Fruit fly (Drosophila melanogaster): ENCODE data around the gene prt.

Gene prt

DNA sequence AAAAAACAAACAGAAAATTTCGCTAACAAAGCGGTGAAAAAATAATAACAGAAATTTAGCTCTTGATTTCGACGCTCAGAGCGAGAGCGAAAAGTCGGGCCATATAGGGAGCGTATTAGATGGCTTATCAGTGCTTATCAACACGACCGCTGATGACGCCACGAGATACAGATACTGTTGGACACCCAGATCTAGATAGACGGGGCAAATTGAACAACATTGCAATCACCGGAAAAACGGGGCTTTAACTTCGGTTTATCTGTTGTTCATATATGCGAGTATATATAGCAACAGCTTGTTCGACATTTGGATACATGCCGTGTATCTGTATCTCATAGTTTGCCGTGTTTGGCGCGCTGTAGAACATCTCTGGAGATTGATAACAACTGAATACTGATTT is 30.2 kb downstream of the prt start:
- TF ChIP-seq CTCF (optimal IDR thresholded peaks at IDR 0.05) (no peak), CG8478 (optimal IDR thresholded peaks at IDR 0.05) (no peak)

DNA sequence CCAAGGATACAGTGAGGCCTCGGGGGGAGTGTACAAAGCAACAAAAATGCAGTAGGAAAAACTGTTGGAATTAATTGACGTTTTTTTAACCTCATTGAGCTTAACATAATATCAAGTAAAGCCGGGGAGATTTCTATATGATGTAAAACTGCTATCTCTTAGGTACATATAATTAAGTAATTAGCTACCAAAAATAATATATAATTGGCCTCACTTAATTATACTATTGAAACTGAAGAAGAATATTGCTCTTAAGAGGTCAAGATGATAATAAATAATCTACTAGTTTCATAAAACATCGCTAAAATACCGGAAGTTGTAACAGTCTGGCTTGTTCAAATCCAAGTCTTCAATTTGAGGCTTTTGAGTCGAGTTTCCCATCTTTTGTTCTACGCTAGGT is 31.4 kb downstream of the prt start:
- TF ChIP-seq CTCF (optimal IDR thresholded peaks at IDR 0.05) (no peak), CG8478 (optimal IDR thresholded peaks at IDR 0.05) (no peak)

DNA sequence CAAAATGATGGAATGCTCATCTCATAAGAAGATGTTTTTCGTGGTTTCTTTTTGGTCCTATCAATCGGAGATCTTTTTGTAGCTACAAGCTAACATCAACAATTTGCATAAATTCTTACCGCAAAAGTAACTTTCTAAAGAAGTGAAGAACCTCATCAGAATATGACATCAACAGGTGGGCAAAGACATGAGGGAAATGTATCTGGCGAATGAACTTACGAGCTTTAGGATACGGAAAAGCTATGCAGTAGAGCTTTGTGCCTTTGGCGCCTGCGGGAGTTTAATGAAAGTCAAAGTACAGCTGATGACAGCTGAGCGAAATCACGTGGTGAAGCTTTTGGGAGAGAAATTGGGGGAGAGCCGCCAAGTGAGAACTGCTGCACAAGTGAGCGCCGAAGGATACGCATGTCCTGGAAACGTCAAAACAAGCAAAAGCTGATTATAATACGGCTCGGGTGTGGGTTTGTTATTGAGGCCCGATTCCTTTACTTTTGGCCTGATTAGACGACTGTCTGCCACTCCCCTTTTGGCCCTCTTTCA is 32.1 kb downstream of the prt start:
- no peak for TF ChIP-seq CG8478 (optimal IDR thresholded peaks at IDR 0.05)
- no peak for TF ChIP-seq CTCF (optimal IDR thresholded peaks at IDR 0.05)

DNA sequence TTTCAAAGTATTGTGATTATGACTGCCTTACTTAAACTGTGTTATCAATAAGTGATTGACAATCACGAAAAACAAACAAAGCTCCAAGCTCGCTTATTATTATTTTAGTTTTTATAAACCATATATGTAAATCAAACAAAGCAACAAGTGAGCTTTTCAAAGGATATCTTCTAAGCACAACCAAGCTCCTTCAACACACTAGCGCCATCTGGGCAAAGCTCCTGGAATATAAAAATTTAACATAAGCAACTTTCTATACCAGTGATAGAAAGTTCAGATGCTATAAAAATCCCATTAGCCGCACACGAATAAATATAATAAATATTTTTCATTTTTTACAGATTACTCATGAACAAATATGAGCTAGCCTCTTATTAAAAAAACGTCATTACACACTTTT is 34.4 kb downstream of the prt start:
- no peak for TF ChIP-seq CG8478 (optimal IDR thresholded peaks at IDR 0.05)
- TF ChIP-seq CTCF (optimal IDR thresholded peaks at IDR 0.05), result no peak

DNA sequence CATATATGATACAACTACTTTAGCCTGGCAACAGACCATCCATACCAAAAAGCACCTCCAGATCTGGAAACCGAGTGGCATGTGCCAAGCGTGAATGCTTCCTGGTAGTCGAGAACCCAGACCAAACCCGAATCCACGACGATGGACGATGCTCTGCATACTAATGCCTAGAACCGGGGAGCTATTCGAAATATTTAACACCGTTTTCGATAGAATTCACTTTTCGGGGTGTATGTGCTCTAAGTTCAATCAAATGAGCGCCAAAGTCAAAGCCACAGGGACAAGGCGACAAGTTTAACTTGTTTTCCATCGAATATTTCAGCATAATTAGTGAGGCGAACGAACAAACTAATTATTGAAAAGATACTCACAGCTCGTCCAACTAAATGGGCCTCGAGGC is 36.0 kb downstream of the prt start:
- TF ChIP-seq CTCF (optimal IDR thresholded peaks at IDR 0.05) (no peak), CG8478 (optimal IDR thresholded peaks at IDR 0.05) (no peak)

DNA sequence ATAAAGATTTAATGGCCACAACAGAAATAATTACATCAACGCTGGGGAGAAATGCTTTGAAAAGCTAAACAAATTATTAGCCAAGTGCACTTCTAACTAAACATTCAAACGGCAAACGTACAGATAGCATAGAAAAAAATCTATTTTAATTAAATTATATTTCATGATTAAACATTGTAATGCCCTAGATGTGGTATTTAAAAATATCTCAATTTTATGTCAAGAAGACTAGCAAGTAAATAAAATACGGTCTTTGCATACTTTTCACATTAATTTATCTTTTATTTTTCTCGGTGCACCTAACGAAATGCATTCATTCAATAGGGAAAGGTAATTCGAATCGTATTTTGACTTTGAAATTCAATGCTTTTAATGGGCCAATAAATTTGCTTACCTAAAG is 39.2 kb downstream of the prt start:
- TF ChIP-seq CG8478 (optimal IDR thresholded peaks at IDR 0.05) (no peak), CTCF (optimal IDR thresholded peaks at IDR 0.05) (no peak)

DNA sequence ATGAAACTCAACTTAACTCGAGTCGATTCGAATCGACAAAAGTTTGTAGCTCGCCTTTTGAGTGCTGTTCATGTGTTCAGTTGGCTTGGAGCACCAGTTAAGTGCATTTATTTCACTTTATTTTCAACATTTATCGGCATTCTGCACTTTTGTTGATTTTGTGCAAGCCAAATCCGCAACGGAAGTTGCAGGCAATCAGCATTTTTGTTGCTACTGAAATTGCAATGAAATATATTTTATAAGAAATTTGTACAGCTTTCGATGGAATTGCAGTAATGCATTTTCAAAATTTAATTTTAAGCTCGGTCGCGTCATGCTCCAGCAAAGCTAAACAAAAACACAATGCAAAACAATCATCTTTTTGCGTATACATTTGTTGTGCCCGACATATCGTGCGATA is 39.9 kb downstream of the prt start:
- TF ChIP-seq CG8478 (optimal IDR thresholded peaks at IDR 0.05), result no peak
- TF ChIP-seq CTCF (optimal IDR thresholded peaks at IDR 0.05), result no peak

DNA sequence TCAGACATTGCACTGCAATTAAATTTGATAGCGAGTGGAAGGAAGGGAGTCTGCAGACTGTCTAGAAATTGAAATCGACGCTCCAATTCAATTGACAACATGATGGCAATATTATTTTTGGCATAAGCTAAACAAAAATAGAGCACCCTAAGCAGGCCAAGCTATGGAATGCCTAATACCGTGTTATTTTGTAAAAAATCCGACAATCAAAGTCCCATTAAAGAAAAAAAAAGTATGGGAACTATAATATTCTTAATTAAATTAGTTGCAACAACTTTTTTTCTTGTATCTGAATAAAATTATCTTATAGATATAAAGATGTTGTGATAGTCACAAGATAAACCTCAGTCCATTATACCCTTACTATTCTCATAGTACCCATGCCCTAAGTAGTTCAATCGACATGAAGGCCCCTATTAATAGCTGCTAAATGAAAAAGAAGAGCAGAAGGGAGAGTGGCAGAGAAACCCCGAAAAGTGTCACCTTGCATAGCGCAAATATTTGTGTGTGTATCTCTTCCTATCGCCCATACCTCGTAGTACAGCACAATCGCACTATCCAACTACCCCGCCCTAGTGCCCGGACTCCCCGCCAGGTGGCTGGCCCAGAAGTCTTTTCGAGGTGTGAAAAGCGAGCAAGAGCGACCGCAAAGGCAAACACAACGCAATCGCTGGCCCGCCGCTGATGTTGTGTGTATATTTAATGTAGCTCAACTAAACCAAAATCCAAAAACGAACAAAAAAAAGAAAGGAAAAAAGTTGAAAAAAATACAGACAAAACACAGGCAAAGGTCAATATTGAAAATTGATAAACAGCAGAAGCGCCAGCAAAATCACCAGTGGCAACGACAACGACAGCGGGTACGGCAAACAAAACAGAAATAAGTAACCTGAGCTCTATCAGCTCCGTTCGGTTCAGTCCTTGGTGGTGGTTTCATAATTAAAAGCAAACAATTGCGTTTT is 41.2 kb downstream of the prt start:
- TF ChIP-seq CTCF (optimal IDR thresholded peaks at IDR 0.05) (peak; percentile 79 to 80), CG8478 (optimal IDR thresholded peaks at IDR 0.05) (no peak)

DNA sequence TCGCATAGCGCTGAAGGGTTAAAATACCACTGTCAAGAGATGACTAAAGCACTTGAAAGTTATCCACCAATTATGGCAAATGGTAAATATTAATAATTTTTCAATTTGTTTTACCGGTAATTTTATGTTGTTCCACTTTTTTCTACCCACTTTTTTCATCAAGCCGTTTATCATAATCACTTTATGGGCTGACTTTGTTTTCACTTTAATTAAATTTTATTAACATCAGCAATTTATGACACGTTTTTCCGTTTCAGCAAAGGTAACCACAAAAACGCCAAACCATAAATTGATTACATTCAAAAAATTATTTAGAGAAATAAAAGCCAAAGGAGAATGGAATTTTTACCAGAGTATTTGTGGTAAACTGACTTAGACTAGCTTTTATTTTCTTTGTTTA is 43.3 kb downstream of the prt start:
- TF ChIP-seq CTCF (optimal IDR thresholded peaks at IDR 0.05), result no peak
- no peak for TF ChIP-seq CG8478 (optimal IDR thresholded peaks at IDR 0.05)

DNA sequence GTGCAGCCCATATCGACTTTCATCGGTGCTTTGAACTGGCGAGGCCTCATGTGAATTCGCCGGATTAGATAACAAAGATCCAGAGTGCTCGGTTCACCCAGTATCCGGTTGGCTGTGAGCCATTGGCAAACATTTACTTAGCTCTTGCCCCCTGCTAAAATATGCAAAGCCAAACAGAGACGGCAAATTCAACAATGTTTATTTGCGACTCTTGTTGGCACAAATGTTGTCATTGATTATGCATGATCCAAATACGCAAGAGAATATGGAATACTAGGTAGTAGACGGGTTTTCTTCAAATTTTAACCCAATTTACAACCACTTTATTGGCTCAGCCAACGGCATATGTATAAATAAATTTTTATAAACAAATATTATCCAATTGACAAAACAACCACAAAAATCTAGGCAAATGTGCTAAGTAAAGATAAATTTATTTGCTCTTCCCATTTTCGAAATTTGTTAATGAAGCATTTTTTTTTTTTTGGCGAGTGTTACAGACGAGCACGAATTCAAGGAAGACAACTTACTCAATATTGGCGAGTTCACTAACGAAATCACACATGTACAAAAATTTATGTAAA is 46.2 kb downstream of the prt start:
- no peak for TF ChIP-seq CTCF (optimal IDR thresholded peaks at IDR 0.05)
- TF ChIP-seq CG8478 (optimal IDR thresholded peaks at IDR 0.05), result no peak

DNA sequence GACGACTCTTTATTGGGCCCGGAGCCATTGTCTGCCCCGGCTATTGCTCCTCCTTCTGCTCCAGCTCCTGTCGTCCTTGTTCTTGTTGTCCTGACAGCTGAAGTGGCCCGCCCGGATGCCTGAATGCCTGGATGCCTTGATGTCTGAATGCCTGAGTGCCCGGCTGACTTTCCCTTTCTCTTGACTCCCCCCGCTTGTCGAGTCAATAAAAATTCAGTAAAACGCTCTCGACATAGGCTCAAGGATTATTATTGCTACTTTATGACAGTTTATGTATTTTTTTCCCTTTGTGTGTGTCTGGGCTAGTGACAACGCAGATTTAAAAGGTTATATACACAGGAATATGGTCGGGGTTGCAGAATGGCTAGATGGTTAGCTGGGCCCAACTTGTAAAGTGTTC is 49.0 kb downstream of the prt start:
- TF ChIP-seq CG8478 (optimal IDR thresholded peaks at IDR 0.05) (no peak), CTCF (optimal IDR thresholded peaks at IDR 0.05) (no peak)
